Worm (Caenorhabditis elegans) whole organism, L2 larva: ENCODE results near the gene col-83.

Experiments used
- crh-2 ChIP-seq: sonication (generic microtip); optimal IDR thresholded peaks from 2 replicates; lab custom pipeline; 2017; ENCODE audit warnings: missing biosample characterization, missing genetic modification characterization
- egl-27 ChIP-seq: sonication (generic microtip); optimal IDR thresholded peaks from 3 replicates; lab custom pipeline; 2017; ENCODE audit warnings: missing biosample characterization, missing genetic modification reagents, missing genetic modification characterization
- elt-3 ChIP-seq: sonication (generic microtip); optimal IDR thresholded peaks from 2 replicates; lab custom pipeline; 2017; ENCODE audit warnings: missing biosample characterization, missing genetic modification characterization
- mbf-1 ChIP-seq: sonication (generic microtip); optimal IDR thresholded peaks from 2 replicates; lab custom pipeline; 2017; ENCODE audit warnings: missing biosample characterization, missing genetic modification characterization
- nhr-10 ChIP-seq: sonication (generic microtip); optimal IDR thresholded peaks from 2 replicates; lab custom pipeline; 2017; ENCODE audit warnings: missing biosample characterization, missing genetic modification characterization
- nhr-11 ChIP-seq: fragments of 150-350 bp; optimal IDR thresholded peaks from 2 replicates; lab custom pipeline; 2014; ENCODE audit warnings: missing biosample characterization, missing genetic modification characterization
- nhr-12 ChIP-seq: fragments of 150-350 bp; optimal IDR thresholded peaks from 2 replicates; lab custom pipeline; 2014; ENCODE audit warnings: missing biosample characterization, missing genetic modification characterization
- nhr-25 ChIP-seq: fragments of 150-350 bp; sonication (generic microtip); optimal IDR thresholded peaks from 3 replicates; lab custom pipeline; 2014; ENCODE audit warnings: missing biosample characterization, missing genetic modification characterization
- nhr-6 ChIP-seq: fragments of 150-350 bp; optimal IDR thresholded peaks from 2 replicates; lab custom pipeline; 2014; ENCODE audit warnings: missing biosample characterization, missing genetic modification characterization
- unc-55 ChIP-seq: fragments of 150-350 bp; sonication (generic microtip); optimal IDR thresholded peaks from 3 replicates; lab custom pipeline; 2014; ENCODE audit warnings: missing biosample characterization, missing genetic modification reagents, missing genetic modification characterization
- ztf-11 ChIP-seq: sonication (generic microtip); optimal IDR thresholded peaks from 2 replicates; lab custom pipeline; 2017; ENCODE audit warnings: missing biosample characterization, missing genetic modification characterization

DNA sequence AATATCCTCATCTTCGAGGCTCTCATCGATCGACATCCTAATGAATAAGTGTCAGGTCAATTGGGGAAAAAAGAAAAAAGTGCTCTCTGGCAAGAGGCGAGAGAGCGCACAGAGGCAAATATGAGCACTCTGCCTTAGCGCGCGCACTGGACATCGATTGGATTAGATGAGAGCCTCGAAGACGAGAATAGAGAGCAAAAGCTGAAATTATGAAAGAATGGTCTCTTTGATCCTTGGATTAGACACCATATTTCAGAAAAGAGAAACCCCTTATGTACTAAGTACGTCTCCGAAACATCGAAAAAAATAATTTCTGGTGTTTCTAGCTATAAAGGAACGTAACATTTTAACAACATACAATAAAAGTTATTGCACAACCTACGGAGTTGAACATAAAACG, 9.5 kb upstream of the col-83 start, which contains the start of gene F45E10.2:
- TF ChIP-seq nhr-11 (tag; lab: Kevin White, UChicago) (no peak), egl-27 (tag; lab: Kevin White, UChicago) (no peak), elt-3 (no peak), nhr-10 (tag; lab: Kevin White, UChicago) (no peak), unc-55 (no peak), nhr-25 (tag; lab: Kevin White, UChicago) (no peak), crh-2 (tag; lab: Kevin White, UChicago) (no peak), nhr-6 (tag; lab: Kevin White, UChicago) (no peak), ztf-11 (tag; lab: Kevin White, UChicago) (no peak), mbf-1 (tag; lab: Kevin White, UChicago) (no peak), nhr-12 (no peak)
